Worm (Caenorhabditis elegans): Measurements from ENCODE around the gene set-12.

- TF ChIP-seq ceh-13 (GFP tag; optimal IDR thresholded peaks at IDR 0.05): no peak
- TF ChIP-seq B0310.2 (tag; optimal IDR thresholded peaks at IDR 0.05): no peak
- TF ChIP-seq pes-1 (GFP tag; IDR thresholded peaks at IDR 0.05): no peak
- TF ChIP-seq F13C5.2 (tag; optimal IDR thresholded peaks at IDR 0.05): no peak
- TF ChIP-seq ama-1 (optimal IDR thresholded peaks at IDR 0.05): no peak
- no peak for TF ChIP-seq hmbx-1 (tag; optimal IDR thresholded peaks at IDR 0.05)
- TF ChIP-seq sea-1 (GFP tag; conservative IDR thresholded peaks at IDR 0.05): no peak
Observed at ce11 chrX:7707031-7707430, 29.0 kb downstream of the set-12 start, which contains the start of gene kvs-1.

Data from whole organism, early embryonic.